Worm (Caenorhabditis elegans) whole organism, L2 larva: ENCODE measurements around the gene him-8.

Experiments
- C34F6.9 ChIP-seq: fragments of 150-350 bp; optimal IDR thresholded peaks from 2 replicates; lab custom pipeline; 2014; ENCODE audit warnings: missing biosample characterization, missing genetic modification characterization
- alr-1 ChIP-seq: fragments of 150-350 bp; optimal IDR thresholded peaks from 2 replicates; lab custom pipeline; 2014; ENCODE audit warnings: missing biosample characterization, missing genetic modification characterization
- ama-1 ChIP-seq: fragments of 150-350 bp; optimal IDR thresholded peaks from 2 replicates; lab custom pipeline; 2018; ENCODE audit warnings: inconsistent platforms
- crh-2 ChIP-seq: sonication (generic microtip); optimal IDR thresholded peaks from 2 replicates; lab custom pipeline; 2017; ENCODE audit warnings: missing biosample characterization, missing genetic modification characterization
- egl-27 ChIP-seq: sonication (generic microtip); optimal IDR thresholded peaks from 3 replicates; lab custom pipeline; 2017; ENCODE audit warnings: missing biosample characterization, missing genetic modification reagents, missing genetic modification characterization
- fos-1 ChIP-seq: fragments of 150-350 bp; optimal IDR thresholded peaks from 2 replicates; lab custom pipeline; 2014; ENCODE audit warnings: missing biosample characterization, missing genetic modification characterization
- mbf-1 ChIP-seq: sonication (generic microtip); optimal IDR thresholded peaks from 2 replicates; lab custom pipeline; 2017; ENCODE audit warnings: missing biosample characterization, missing genetic modification characterization
- nhr-21 ChIP-seq: fragments of 150-350 bp; optimal IDR thresholded peaks from 2 replicates; lab custom pipeline; 2014; ENCODE audit warnings: missing biosample characterization, missing genetic modification characterization
- nhr-25 ChIP-seq: fragments of 150-350 bp; sonication (generic microtip); optimal IDR thresholded peaks from 3 replicates; lab custom pipeline; 2014; ENCODE audit warnings: missing biosample characterization, missing genetic modification characterization
- nhr-6 ChIP-seq: fragments of 150-350 bp; optimal IDR thresholded peaks from 2 replicates; lab custom pipeline; 2014; ENCODE audit warnings: missing biosample characterization, missing genetic modification characterization
- sma-3 ChIP-seq: sonication (generic microtip); optimal IDR thresholded peaks from 2 replicates; lab custom pipeline; 2016; ENCODE audit warnings: missing genetic modification reagents, missing genetic modification characterization, missing compliant biosample characterization
- sma-9 ChIP-seq, 2 experiments: fragments of 150-350 bp in 1 of 2; sonication (generic microtip) in 1 of 2; optimal IDR thresholded peaks; 2 replicates each; lab custom pipeline; 2014 to 2016; ENCODE audit warnings: missing genetic modification characterization in 2 of 2, mild to moderate bottlenecking in 1 of 2, missing biosample characterization in 1 of 2, missing compliant biosample characterization in 1 of 2, missing genetic modification reagents in 1 of 2, moderate library complexity in 1 of 2
- unc-62 ChIP-seq: fragments of 150-350 bp; optimal IDR thresholded peaks from 2 replicates; lab custom pipeline; 2014; ENCODE audit warnings: missing biosample characterization, missing genetic modification reagents, missing genetic modification characterization
- zag-1 ChIP-seq: fragments of 150-350 bp; optimal IDR thresholded peaks from 2 replicates; lab custom pipeline; 2014; ENCODE audit warnings: missing biosample characterization, missing genetic modification characterization
- ztf-11 ChIP-seq: sonication (generic microtip); optimal IDR thresholded peaks from 2 replicates; lab custom pipeline; 2017; ENCODE audit warnings: missing biosample characterization, missing genetic modification characterization

him-8 gene

ce11 chrIV:10609920-10610319 lies 48.2 kb downstream of the him-8 start:
- no peak for TF ChIP-seq mbf-1 (tag; lab: Kevin White, UChicago)
- peak; percentile 24 for TF ChIP-seq sma-3
- TF ChIP-seq fos-1 = peak; percentile 10
- TF ChIP-seq alr-1 (tag; lab: Kevin White, UChicago) = no peak
- TF ChIP-seq egl-27 (tag; lab: Kevin White, UChicago) = no peak
- no peak for TF ChIP-seq nhr-6 (tag; lab: Kevin White, UChicago)
- no peak for TF ChIP-seq zag-1 (tag; lab: Kevin White, UChicago)
- peak; percentile 54 for TF ChIP-seq sma-9 (GFP tag; optimal IDR thresholded peaks at IDR 0.05; lab: Kevin White, UChicago)
- no peak for TF ChIP-seq sma-9 (tag; optimal IDR thresholded peaks at IDR 0.05; lab: Kevin White, UChicago)
- TF ChIP-seq ztf-11 (tag; lab: Kevin White, UChicago) = no peak
- TF ChIP-seq C34F6.9 = no peak
- peak; percentile 2 for TF ChIP-seq nhr-21 (tag; lab: Kevin White, UChicago)

- TF ChIP-seq nhr-25 (tag; lab: Kevin White, UChicago) (peak; percentile 37), C34F6.9 (no peak), crh-2 (tag; lab: Kevin White, UChicago) (no peak), nhr-21 (tag; lab: Kevin White, UChicago) (peak; percentile 8), ama-1 (lab: Kevin White, UChicago) (no peak), unc-62 (GFP tag; lab: Kevin White, UChicago) (no peak), sma-3 (peak; percentile 27), sma-9 (GFP tag; optimal IDR thresholded peaks at IDR 0.05; lab: Kevin White, UChicago) (peak; percentile 10), sma-9 (tag; optimal IDR thresholded peaks at IDR 0.05; lab: Kevin White, UChicago) (no peak)
Measured at ce11 chrIV:10612281-10612680, 50.6 kb downstream of the him-8 start.
